Worm (Caenorhabditis elegans): ENCODE results near the gene ttc-36.

DNA sequence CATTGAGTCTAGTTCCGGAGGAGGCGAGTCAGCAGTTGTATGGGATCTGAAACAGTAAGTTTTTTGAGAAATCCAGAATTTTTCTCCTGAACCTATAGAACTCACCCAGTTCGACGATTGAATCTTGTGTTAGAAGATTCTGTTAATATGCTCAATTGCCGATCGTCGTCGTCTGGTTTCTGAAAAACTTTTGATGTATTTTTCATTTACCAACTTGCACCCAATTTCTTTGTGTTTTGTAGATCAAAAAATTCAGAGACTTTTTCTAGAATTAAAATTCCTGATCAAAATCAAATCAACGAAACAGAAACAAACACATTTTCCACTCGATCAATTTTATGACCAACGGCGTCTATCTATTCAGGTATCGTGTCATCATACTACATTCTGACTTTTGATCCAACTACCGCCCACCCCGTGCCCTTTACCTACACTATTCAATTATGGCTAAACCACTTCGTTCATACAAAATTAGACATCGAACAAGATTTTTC lies 26.6 kb downstream of the ttc-36 start, which contains the start of gene C18D1.2:
- TF ChIP-seq ztf-3 (GFP tag; optimal IDR thresholded peaks at IDR 0.05) = no peak
- TF ChIP-seq lin-35 (GFP tag; optimal IDR thresholded peaks at IDR 0.05) = no peak
- no peak for TF ChIP-seq pha-4 (tag; optimal IDR thresholded peaks at IDR 0.05)
- no peak for TF ChIP-seq dpl-1 (GFP tag; optimal IDR thresholded peaks at IDR 0.05)
- no peak for TF ChIP-seq ama-1 (optimal IDR thresholded peaks at IDR 0.05)
- no peak for TF ChIP-seq ama-1 (GFP tag; optimal IDR thresholded peaks at IDR 0.05)
- no peak for TF ChIP-seq F57A8.1 (GFP tag; optimal IDR thresholded peaks at IDR 0.05)
- no peak for TF ChIP-seq hrde-1 (tag; optimal IDR thresholded peaks at IDR 0.05; ENCODE audit: borderline replicate concordance)

Data from whole organism, young adult.